Fruit fly (Drosophila melanogaster): ENCODE results near the gene Ilp2.

The Ilp2 gene

dm6 chr3L:9838534-9838933, 39.0 kb downstream of the Ilp2 start, which contains the start of gene Cdk8 (continued):
- TF ChIP-seq lilli (GFP tag; optimal IDR thresholded peaks at IDR 0.05) (peak; percentile 73), org-1 (GFP tag; optimal IDR thresholded peaks at IDR 0.05) (no peak), disco-r (GFP tag; optimal IDR thresholded peaks at IDR 0.05) (no peak), CG13287 (GFP tag; IDR thresholded peaks at IDR 0.05; ENCODE audit: partially characterized antibody) (peak; percentile 10; the same call in 1 of the 2 replicates), CG12391 (tag; optimal IDR thresholded peaks at IDR 0.05) (peak; percentile 66), amos (GFP tag; IDR thresholded peaks at IDR 0.05; ENCODE audit: partially characterized antibody) (no peak), Elba2 (GFP tag; optimal IDR thresholded peaks at IDR 0.05) (no peak), CG12104 (GFP tag; optimal IDR thresholded peaks at IDR 0.05) (no peak), CG6813 (GFP tag; optimal IDR thresholded peaks at IDR 0.05) (no peak), Hr78 (GFP tag; optimal IDR thresholded peaks at IDR 0.05) (no peak), CG9932 (GFP tag; IDR thresholded peaks at IDR 0.05) (peak; percentile 77), slp2 (GFP tag; optimal IDR thresholded peaks at IDR 0.05) (no peak), Doc3 (GFP tag; IDR thresholded peaks at IDR 0.05; ENCODE audit: partially characterized antibody) (no peak), wdn (GFP tag; IDR thresholded peaks at IDR 0.05) (0 out of 2 replicates have a peak, but pooled peaks have one; percentile 19), fd3F (GFP tag; optimal IDR thresholded peaks at IDR 0.05) (peak; percentile 18), Med (GFP tag) (peak; percentile 86), so (GFP tag; IDR thresholded peaks at IDR 0.05) (no peak), CG13624 (GFP tag; optimal IDR thresholded peaks at IDR 0.05) (peak; percentile 29), Oaz (GFP tag; IDR thresholded peaks at IDR 0.05) (no peak), CG1792 (GFP tag; optimal IDR thresholded peaks at IDR 0.05) (no peak), CG5180 (GFP tag; optimal IDR thresholded peaks at IDR 0.05) (no peak), CG18764 (GFP tag; optimal IDR thresholded peaks at IDR 0.05) (peak; percentile 26), slou (GFP tag; optimal IDR thresholded peaks at IDR 0.05) (no peak), Xbp1 (GFP tag; optimal IDR thresholded peaks at IDR 0.05) (peak; percentile 41), CHES-1-like (GFP tag; optimal IDR thresholded peaks at IDR 0.05) (peak; percentile 49), CG15269 (tag; optimal IDR thresholded peaks at IDR 0.05) (peak; percentile 52), Bdp1 (GFP tag; optimal IDR thresholded peaks at IDR 0.05) (no peak), CG10565 (GFP tag; optimal IDR thresholded peaks at IDR 0.05) (no peak), CG15011 (GFP tag; optimal IDR thresholded peaks at IDR 0.05) (no peak), CG11093 (GFP tag; IDR thresholded peaks at IDR 0.05) (no peak), ara (GFP tag; IDR thresholded peaks at IDR 0.05) (no peak), ab (GFP tag; optimal IDR thresholded peaks at IDR 0.05) (no peak), Mad (GFP tag; optimal IDR thresholded peaks at IDR 0.05) (no peak), Hmx (GFP tag; optimal IDR thresholded peaks at IDR 0.05) (no peak), hb (GFP tag; IDR thresholded peaks at IDR 0.05; ENCODE audit: partially characterized antibody) (no peak), CG8765 (GFP tag; IDR thresholded peaks at IDR 0.05) (no peak), trem (tag; optimal IDR thresholded peaks at IDR 0.05) (peak; percentile 13), CG10654 (GFP tag; optimal IDR thresholded peaks at IDR 0.05) (no peak), Lpt (GFP tag; optimal IDR thresholded peaks at IDR 0.05) (no peak), CG4707 (GFP tag; optimal IDR thresholded peaks at IDR 0.05) (no peak), CG18619 (GFP tag; optimal IDR thresholded peaks at IDR 0.05) (no peak), HmgD (GFP tag; optimal IDR thresholded peaks at IDR 0.05) (no peak), CG8924 (tag; optimal IDR thresholded peaks at IDR 0.05) (no peak), gem (tag; optimal IDR thresholded peaks at IDR 0.05) (no peak), slbo (GFP tag; IDR thresholded peaks at IDR 0.05) (peak; percentile 77), CG6175 (GFP tag; IDR thresholded peaks at IDR 0.05) (no peak), ci (GFP tag; IDR thresholded peaks at IDR 0.05) (no peak; the same call in 2 of the 3 replicates), sc (optimal IDR thresholded peaks at IDR 0.05) (no peak), sc (GFP tag; optimal IDR thresholded peaks at IDR 0.05) (no peak), sug (tag; optimal IDR thresholded peaks at IDR 0.05) (peak; percentile 33), nerfin-1 (tag; optimal IDR thresholded peaks at IDR 0.05) (peak; percentile 15), schlank (tag; optimal IDR thresholded peaks at IDR 0.05) (no peak)
